Fruit fly (Drosophila melanogaster): ENCODE measurements around the gene tth.

tth gene

dm6 chrX:13568127-13568526, 48.3 kb downstream of the tth start (continued):
- TF ChIP-seq CG4318 (GFP tag; optimal IDR thresholded peaks at IDR 0.05) (no peak), CG6276 (GFP tag; optimal IDR thresholded peaks at IDR 0.05) (no peak), CG15336 (GFP tag; IDR thresholded peaks at IDR 0.05) (peak; percentile 45; the same call in 1 of the 2 replicates), Eip75B (GFP tag; optimal IDR thresholded peaks at IDR 0.05) (peak; percentile 52), CG11294 (GFP tag; IDR thresholded peaks at IDR 0.05) (0 out of 2 replicates have a peak, but pooled peaks have one; percentile 18), dsx (GFP tag; optimal IDR thresholded peaks at IDR 0.05; ENCODE audit: poor library complexity, severe bottlenecking) (no peak), CG6163 (GFP tag; IDR thresholded peaks at IDR 0.05) (peak; percentile 82), spab (GFP tag; optimal IDR thresholded peaks at IDR 0.05) (no peak), Ets96B (tag; optimal IDR thresholded peaks at IDR 0.05) (no peak), CG1621 (tag; optimal IDR thresholded peaks at IDR 0.05) (no peak), acj6 (GFP tag; optimal IDR thresholded peaks at IDR 0.05) (peak; percentile 64), Lpt (GFP tag; optimal IDR thresholded peaks at IDR 0.05) (no peak), vri (GFP tag; optimal IDR thresholded peaks at IDR 0.05) (peak; percentile 5), achi (GFP tag; optimal IDR thresholded peaks at IDR 0.05) (peak; percentile 52), Sox15 (GFP tag; optimal IDR thresholded peaks at IDR 0.05) (peak; percentile 22), OdsH (GFP tag; optimal IDR thresholded peaks at IDR 0.05) (peak; percentile 31), ss (GFP tag; optimal IDR thresholded peaks at IDR 0.05) (peak in 1 of 2 experiments; percentile 12), Smox (GFP tag; optimal IDR thresholded peaks at IDR 0.05) (peak; percentile 52), CG11902 (GFP tag; optimal IDR thresholded peaks at IDR 0.05) (peak; percentile 46), Blimp-1 (GFP tag; optimal IDR thresholded peaks at IDR 0.05) (no peak), CG3919 (GFP tag; optimal IDR thresholded peaks at IDR 0.05) (peak; percentile 55), eg (GFP tag; IDR thresholded peaks at IDR 0.05) (peak; percentile 21; the same call in 1 of the 3 replicates), CG9139 (GFP tag; optimal IDR thresholded peaks at IDR 0.05) (no peak), fkh (GFP tag; optimal IDR thresholded peaks at IDR 0.05) (no peak), CG3032 (tag; optimal IDR thresholded peaks at IDR 0.05) (no peak), Eip93F (GFP tag; optimal IDR thresholded peaks at IDR 0.05) (no peak), net (GFP tag; optimal IDR thresholded peaks at IDR 0.05) (peak; percentile 12), Met (GFP tag; optimal IDR thresholded peaks at IDR 0.05) (peak; percentile 75), CG34406 (GFP tag; optimal IDR thresholded peaks at IDR 0.05) (peak; percentile 65), svp (GFP tag) (peak; percentile 75), fd59A (GFP tag; optimal IDR thresholded peaks at IDR 0.05) (no peak), pdm3 (GFP tag; optimal IDR thresholded peaks at IDR 0.05) (peak; percentile 36), CG11762 (GFP tag; optimal IDR thresholded peaks at IDR 0.05; ENCODE audit: insufficient read depth) (no peak), Hr38 (GFP tag; optimal IDR thresholded peaks at IDR 0.05) (no peak), fd85E (GFP tag; optimal IDR thresholded peaks at IDR 0.05) (no peak), CG16779 (tag; optimal IDR thresholded peaks at IDR 0.05) (no peak), topi (GFP tag; optimal IDR thresholded peaks at IDR 0.05) (peak; percentile 74), Ets21C (GFP tag; optimal IDR thresholded peaks at IDR 0.05) (peak; percentile 22), CG6808 (GFP tag; optimal IDR thresholded peaks at IDR 0.05) (no peak), CG6792 (GFP tag; optimal IDR thresholded peaks at IDR 0.05) (peak; percentile 38)

DNA sequence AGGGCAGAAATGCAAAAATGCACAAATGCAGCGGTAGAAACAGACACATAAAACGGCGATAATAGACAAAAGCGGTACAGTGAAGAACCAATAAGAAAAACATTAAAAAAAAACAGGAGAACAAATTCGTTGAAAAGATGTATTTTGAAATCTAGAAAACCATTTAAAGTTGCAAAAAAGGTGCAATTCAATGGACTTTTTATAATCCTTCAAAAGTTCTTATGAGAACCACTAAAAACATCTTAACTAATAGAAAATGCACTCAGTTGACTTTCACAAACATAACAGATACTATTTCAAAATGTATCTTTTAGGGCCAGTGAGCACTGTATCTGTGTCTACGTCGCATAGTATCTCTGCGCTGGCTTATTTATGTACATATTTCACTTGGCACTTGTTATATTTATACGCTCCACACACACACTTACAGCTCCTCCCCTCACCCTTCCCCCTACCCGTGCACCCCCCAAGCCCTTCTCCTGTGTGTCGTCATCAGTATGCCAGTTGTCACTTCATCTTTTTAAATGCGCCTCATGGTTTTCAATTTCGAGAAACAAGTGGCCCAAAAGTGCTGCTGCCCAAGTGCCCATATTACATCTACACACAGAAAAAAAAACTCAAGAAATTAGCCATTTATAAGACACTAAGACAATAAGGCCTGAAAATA, 50.8 kb downstream of the tth start:
- TF ChIP-seq Eip93F (GFP tag; optimal IDR thresholded peaks at IDR 0.05) (no peak), CG10631 (GFP tag; optimal IDR thresholded peaks at IDR 0.05) (peak; percentile 48), Ets21C (GFP tag; optimal IDR thresholded peaks at IDR 0.05) (no peak), CG6276 (GFP tag; optimal IDR thresholded peaks at IDR 0.05) (peak; percentile 5), CG32006 (GFP tag; optimal IDR thresholded peaks at IDR 0.05) (peak; percentile 64), dac (GFP tag; optimal IDR thresholded peaks at IDR 0.05) (no peak), Sox14 (GFP tag; optimal IDR thresholded peaks at IDR 0.05) (peak; percentile 60), CG16779 (tag; optimal IDR thresholded peaks at IDR 0.05) (no peak), CG15336 (GFP tag; IDR thresholded peaks at IDR 0.05) (peak; percentile 56; the same call in 1 of the 2 replicates), CG11762 (GFP tag; optimal IDR thresholded peaks at IDR 0.05; ENCODE audit: insufficient read depth) (no peak), svp (GFP tag) (no peak), Met (GFP tag; optimal IDR thresholded peaks at IDR 0.05) (no peak), vri (GFP tag; optimal IDR thresholded peaks at IDR 0.05) (no peak), Ets96B (tag; optimal IDR thresholded peaks at IDR 0.05) (peak; percentile 20), Sox102F (GFP tag; optimal IDR thresholded peaks at IDR 0.05) (no peak), esn (GFP tag; optimal IDR thresholded peaks at IDR 0.05) (no peak), CG11294 (GFP tag; IDR thresholded peaks at IDR 0.05) (no peak; the same call in 1 of the 2 replicates), Hr38 (GFP tag; optimal IDR thresholded peaks at IDR 0.05) (no peak), fd59A (GFP tag; optimal IDR thresholded peaks at IDR 0.05) (peak; percentile 31), fkh (GFP tag; optimal IDR thresholded peaks at IDR 0.05) (no peak), pdm3 (GFP tag; optimal IDR thresholded peaks at IDR 0.05) (peak; percentile 49), ss (GFP tag; optimal IDR thresholded peaks at IDR 0.05) (peak in 1 of 2 experiments; percentile 22), CG7368 (GFP tag; optimal IDR thresholded peaks at IDR 0.05) (no peak), Eip78C (GFP tag) (peak; percentile 71), CG34406 (GFP tag; optimal IDR thresholded peaks at IDR 0.05) (no peak), acj6 (GFP tag; optimal IDR thresholded peaks at IDR 0.05) (peak; percentile 26)

Data from whole organism, prepupa.